Worm (Caenorhabditis elegans): ENCODE results near the gene srx-113.

Gene srx-113

DNA sequence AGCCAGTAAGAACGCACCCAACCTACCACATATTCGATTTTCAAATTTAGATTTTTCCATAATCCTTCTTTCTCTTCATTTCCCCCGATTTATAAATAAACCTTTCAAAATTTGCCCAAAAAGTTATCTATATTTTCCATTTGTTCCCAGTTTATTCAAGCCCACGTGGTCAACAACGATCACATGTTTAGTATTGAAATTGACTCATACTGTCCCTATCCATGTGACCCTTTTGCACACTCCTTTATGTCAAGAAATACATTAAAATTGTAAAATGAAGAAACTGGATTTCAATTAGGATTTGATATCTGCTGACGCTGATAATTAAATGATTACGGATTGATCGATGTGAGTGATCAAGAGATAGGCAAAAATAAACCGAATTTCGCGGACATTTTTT is 3.3 kb upstream of the srx-113 start (continued):
- TF ChIP-seq elt-3 (tag; optimal IDR thresholded peaks at IDR 0.05) (peak in 2 of 6 experiments; percentile 93 to 99), ceh-90 (tag; optimal IDR thresholded peaks at IDR 0.05) (no peak)

DNA sequence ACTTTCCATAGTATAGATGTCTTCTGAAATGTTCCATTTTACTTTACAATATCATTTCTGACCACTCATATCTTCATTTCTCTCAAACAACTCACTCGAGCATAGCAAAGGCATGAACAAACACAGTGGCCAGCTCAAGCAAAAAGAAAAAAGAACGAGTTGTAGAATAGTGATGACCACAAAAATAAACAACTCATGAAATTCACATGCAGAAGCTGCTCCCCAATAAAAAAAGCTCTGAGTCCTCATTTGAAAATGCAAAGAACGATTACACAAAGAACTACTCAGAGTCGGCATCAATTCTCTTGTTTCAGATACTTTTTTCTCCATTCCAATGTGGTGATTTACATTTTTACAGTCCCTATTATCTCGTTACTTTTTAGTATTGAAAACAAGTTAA is 2.8 kb upstream of the srx-113 start:
- TF ChIP-seq rnt-1 (tag; optimal IDR thresholded peaks at IDR 0.05) (peak; percentile 20), nhr-19 (GFP tag; conservative IDR thresholded peaks at IDR 0.05) (peak; percentile 49), dpl-1 (GFP tag; optimal IDR thresholded peaks at IDR 0.05) (no peak), efl-1 (optimal IDR thresholded peaks at IDR 0.05) (no peak), efl-1 (GFP tag; optimal IDR thresholded peaks at IDR 0.05 in 1 of 2) (peak in 1 of 2 experiments; percentile 80)

DNA sequence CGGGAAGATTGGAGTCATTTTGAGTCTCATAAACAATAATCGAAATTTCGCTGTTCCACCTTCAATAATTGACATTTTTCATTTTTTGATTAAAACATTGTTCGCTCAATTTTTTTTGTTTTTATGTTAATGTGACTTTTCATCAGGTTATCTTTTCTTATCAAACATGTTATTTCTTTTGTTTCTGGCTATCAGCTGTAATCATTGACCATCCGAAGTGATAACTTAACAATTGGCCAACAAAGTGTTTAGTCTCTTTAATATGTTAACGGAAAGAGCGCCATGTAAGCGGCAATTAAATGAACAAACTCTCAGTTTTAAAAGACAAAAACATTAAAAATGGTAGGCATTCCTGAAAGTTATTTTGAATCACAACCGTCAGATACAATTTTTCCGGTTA is 2.1 kb upstream of the srx-113 start:
- TF ChIP-seq nhr-71 (tag; optimal IDR thresholded peaks at IDR 0.05) (no peak), sup-37 (GFP tag; optimal IDR thresholded peaks at IDR 0.05) (no peak), lin-35 (GFP tag; optimal IDR thresholded peaks at IDR 0.05) (peak in 1 of 2 experiments; percentile 22), hpl-2 (GFP tag; optimal IDR thresholded peaks at IDR 0.05) (no peak), rnt-1 (tag; optimal IDR thresholded peaks at IDR 0.05) (no peak), efl-1 (optimal IDR thresholded peaks at IDR 0.05) (no peak), efl-1 (GFP tag; optimal IDR thresholded peaks at IDR 0.05 in 1 of 2) (no peak), elt-2 (tag; optimal IDR thresholded peaks at IDR 0.05) (peak; percentile 85), nhr-20 (tag; optimal IDR thresholded peaks at IDR 0.05) (no peak), nhr-77 (tag; optimal IDR thresholded peaks at IDR 0.05) (no peak), lsy-2 (tag; optimal IDR thresholded peaks at IDR 0.05) (no peak), nhr-28 (tag; optimal IDR thresholded peaks at IDR 0.05) (no peak)

DNA sequence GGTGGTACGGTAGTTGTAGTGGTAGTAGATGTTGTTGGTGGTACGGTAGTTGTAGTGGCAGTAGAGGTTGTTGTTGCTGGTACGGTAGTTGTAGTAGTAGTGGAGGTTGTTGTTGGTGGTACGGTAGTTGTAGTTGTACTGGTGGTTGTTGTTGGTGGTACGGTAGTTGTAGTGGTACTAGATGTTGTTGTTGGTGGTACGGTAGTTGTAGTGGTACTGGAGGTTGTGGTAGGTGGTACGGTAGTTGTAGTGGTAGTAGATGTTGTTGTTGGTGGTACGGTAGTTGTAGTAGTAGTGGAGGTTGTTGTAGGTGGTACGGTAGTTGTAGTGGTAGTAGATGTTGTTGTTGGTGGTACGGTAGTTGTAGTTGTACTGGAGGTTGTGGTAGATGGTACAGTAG is 1.1 kb upstream of the srx-113 start:
- no peak for TF ChIP-seq lin-35 (GFP tag; optimal IDR thresholded peaks at IDR 0.05)

DNA sequence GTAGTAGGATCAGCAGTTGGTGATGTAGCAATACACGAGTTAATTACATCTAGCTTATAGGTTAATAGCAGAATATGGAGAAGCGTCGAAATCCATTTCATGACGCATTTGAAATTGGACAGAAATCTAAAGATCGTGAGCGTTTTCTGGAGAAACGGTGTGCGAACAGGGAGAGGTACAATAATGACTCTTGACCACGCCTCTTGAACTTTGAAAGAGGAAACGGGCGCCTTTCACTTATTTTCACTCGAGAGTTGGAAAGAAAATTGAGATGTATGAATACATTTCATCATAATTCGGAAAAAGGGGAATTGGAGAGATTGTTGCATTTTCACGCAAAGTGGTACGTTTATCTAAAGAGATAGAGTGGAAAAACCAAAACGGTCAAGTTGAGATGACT is 2.2 kb downstream of the srx-113 start, which contains the start of gene F56H9.6:
Gene F56H9.6 (minus strand): TSS at position 101 of the 400 bp plus-strand sequence.
- no peak for TF ChIP-seq nhr-237 (tag; optimal IDR thresholded peaks at IDR 0.05)
- TF ChIP-seq mep-1 (tag; optimal IDR thresholded peaks at IDR 0.05), result no peak
- TF ChIP-seq blmp-1 (tag; optimal IDR thresholded peaks at IDR 0.05), result peak; percentile 31
- no peak for TF ChIP-seq nhr-90 (tag; optimal IDR thresholded peaks at IDR 0.05; ENCODE audit: poor library complexity)

DNA sequence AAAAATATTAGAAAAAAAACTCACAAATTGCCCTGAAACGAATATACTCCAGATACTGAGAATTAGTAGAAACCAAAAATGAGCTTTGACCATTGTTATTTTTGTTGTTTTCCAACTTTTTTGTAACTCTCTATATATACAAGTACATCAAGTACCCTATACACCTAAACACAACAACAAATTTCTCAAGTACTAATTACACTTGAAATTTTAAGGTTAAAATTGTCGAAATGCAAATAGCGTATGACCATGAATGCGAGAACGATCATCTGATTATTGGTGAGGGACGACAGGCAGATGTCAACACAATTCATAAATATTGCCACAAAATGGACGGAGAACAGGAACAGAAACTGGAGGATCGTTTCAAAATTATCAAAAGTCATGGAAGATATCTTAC is 7.6 kb downstream of the srx-113 start, which contains the start of gene F56H9.9:
Gene F56H9.9 (minus strand): TSS at position 101 of the 400 bp plus-strand sequence.
- TF ChIP-seq mdl-1 (tag; optimal IDR thresholded peaks at IDR 0.05) (no peak), unc-86 (tag; optimal IDR thresholded peaks at IDR 0.05) (no peak), efl-1 (optimal IDR thresholded peaks at IDR 0.05) (no peak), efl-1 (GFP tag; optimal IDR thresholded peaks at IDR 0.05 in 1 of 2) (no peak), skn-1 (tag; optimal IDR thresholded peaks at IDR 0.05) (no peak), vab-15 (tag; optimal IDR thresholded peaks at IDR 0.05) (no peak), unc-62 (GFP tag; optimal IDR thresholded peaks at IDR 0.05) (no peak), ceh-63 (GFP tag; optimal IDR thresholded peaks at IDR 0.05) (no peak), grh-1 (GFP tag; IDR thresholded peaks at IDR 0.05) (no peak)

DNA sequence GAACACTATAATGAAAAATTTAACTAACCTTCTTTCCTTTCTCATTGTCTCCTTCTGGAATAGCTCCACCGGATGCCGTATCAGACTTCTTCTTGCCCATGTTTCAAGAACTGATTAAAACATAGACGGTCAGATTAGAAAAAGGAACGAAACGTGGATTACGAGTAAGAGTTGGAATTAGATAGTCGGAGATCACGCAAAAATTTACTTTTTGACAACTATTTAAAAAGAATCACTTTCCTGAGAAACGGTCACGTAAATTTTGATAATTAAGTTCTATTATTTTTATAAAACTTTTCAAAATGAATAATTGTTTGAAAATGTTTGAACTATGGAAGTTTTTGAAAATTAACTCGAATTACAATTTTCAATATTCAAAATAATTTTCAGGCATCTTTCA is 19.8 kb downstream of the srx-113 start, which contains the start of gene cyc-2.2:
Gene cyc-2.2 (minus strand): TSS at position 101 of the 400 bp plus-strand sequence.
- TF ChIP-seq sptf-1 (tag; optimal IDR thresholded peaks at IDR 0.05) (no peak), nhr-11 (tag; optimal IDR thresholded peaks at IDR 0.05) (no peak), skn-1 (tag; optimal IDR thresholded peaks at IDR 0.05) (no peak), rnt-1 (tag; optimal IDR thresholded peaks at IDR 0.05) (no peak), lin-15B (tag; optimal IDR thresholded peaks at IDR 0.05) (no peak), C16A3.4 (tag; optimal IDR thresholded peaks at IDR 0.05) (no peak), zip-4 (GFP tag; optimal IDR thresholded peaks at IDR 0.05) (no peak), lin-35 (GFP tag; optimal IDR thresholded peaks at IDR 0.05) (no peak), ceh-8 (GFP tag; optimal IDR thresholded peaks at IDR 0.05) (no peak)
